Worm (Caenorhabditis elegans) whole organism, L4 larva: ENCODE results near the gene fbxa-51.
A peak's percentile ranks its signal among the peaks of the same experiment; 100 is the strongest.

Experiments
- D1046.2 ChIP-seq: fragments of 200-800 bp; sonication (Bioruptor generic); IDR thresholded peaks from 2 replicates; pipeline ENCODE4 v1.3.6; 2022; ENCODE audit warnings: missing genetic modification characterization, missing compliant biosample characterization
- Y5F2A.4 ChIP-seq: fragments of 200-800 bp; sonication (Bioruptor generic); optimal IDR thresholded peaks from 2 replicates; lab custom pipeline; 2018; ENCODE audit warnings: mild to moderate bottlenecking, missing genetic modification characterization, missing compliant biosample characterization
- aly-2 ChIP-seq: sonication (generic microtip); optimal IDR thresholded peaks from 2 replicates; lab custom pipeline; 2018; ENCODE audit warnings: missing biosample characterization, missing genetic modification characterization
- ceh-44 ChIP-seq: fragments of 200-800 bp; sonication (Bioruptor generic); IDR thresholded peaks from 2 replicates; pipeline ENCODE4 v1.3.6; 2022; ENCODE audit warnings: missing genetic modification reagents, missing genetic modification characterization, missing compliant biosample characterization
- ceh-62 ChIP-seq: sonication (generic microtip); optimal IDR thresholded peaks from 2 replicates; lab custom pipeline; 2017; ENCODE audit warnings: missing biosample characterization, missing genetic modification characterization
- ctbp-1 ChIP-seq: fragments of 200-800 bp; sonication (Bioruptor generic); IDR thresholded peaks from 2 replicates; pipeline ENCODE4 v1.3.6; 2022; ENCODE audit warnings: missing genetic modification reagents, missing genetic modification characterization, missing compliant biosample characterization
- daf-16 ChIP-seq, 3 experiments: sonication (generic microtip); optimal IDR thresholded peaks; 2 replicates each; lab custom pipeline; 2016 to 2017; ENCODE audit warnings: missing genetic modification characterization in 3 of 3, missing genetic modification reagents in 3 of 3, mild to moderate bottlenecking in 2 of 3, missing compliant biosample characterization in 2 of 3, missing biosample characterization in 1 of 3, moderate library complexity in 1 of 3
- dmd-6 ChIP-seq: fragments of 200-800 bp; sonication (Bioruptor generic); IDR thresholded peaks from 2 replicates; pipeline ENCODE4 v1.3.6; 2022; ENCODE audit warnings: missing genetic modification reagents, missing genetic modification characterization, missing compliant biosample characterization
- egl-43 ChIP-seq: fragments of 200-800 bp; sonication (Bioruptor generic); IDR thresholded peaks from 2 replicates; pipeline ENCODE4 v1.3.6; 2022; ENCODE audit warnings: missing genetic modification reagents, missing genetic modification characterization, missing compliant biosample characterization
- fos-1 ChIP-seq: fragments of 150-350 bp; optimal IDR thresholded peaks from 2 replicates; lab custom pipeline; 2014; ENCODE audit warnings: missing biosample characterization, missing genetic modification characterization
- hlh-11 ChIP-seq: fragments of 200-800 bp; sonication (Bioruptor generic); optimal IDR thresholded peaks from 2 replicates; lab custom pipeline; 2018; ENCODE audit warnings: mild to moderate bottlenecking, missing genetic modification characterization, missing compliant biosample characterization
- hlh-30 ChIP-seq: sonication (generic microtip); optimal IDR thresholded peaks from 2 replicates; lab custom pipeline; 2017; ENCODE audit warnings: antibody characterized with exemption, mild to moderate bottlenecking, missing genetic modification characterization, missing compliant biosample characterization; ENCODE audit not compliant: insufficient read depth
- lin-15B ChIP-seq: fragments of 150-350 bp; sonication (generic microtip); optimal IDR thresholded peaks from 3 replicates; lab custom pipeline; 2014; ENCODE audit warnings: missing biosample characterization, missing genetic modification characterization
- lir-3 ChIP-seq: sonication (generic microtip); optimal IDR thresholded peaks from 2 replicates; lab custom pipeline; 2016; ENCODE audit warnings: mild to moderate bottlenecking, missing genetic modification characterization, missing compliant biosample characterization
- lsy-2 ChIP-seq, 2 experiments: fragments of 150-350 bp in 1 of 2; sonication (generic microtip) in 1 of 2; optimal IDR thresholded peaks; 2 replicates each; lab custom pipeline; 2014 to 2017; ENCODE audit warnings: missing biosample characterization in 2 of 2, missing genetic modification characterization in 2 of 2
- mep-1 ChIP-seq: fragments of 150-350 bp; sonication (generic microtip); optimal IDR thresholded peaks from 3 replicates; lab custom pipeline; 2014; ENCODE audit warnings: missing biosample characterization, missing genetic modification characterization
- nhr-102 ChIP-seq: sonication (generic microtip); optimal IDR thresholded peaks from 2 replicates; lab custom pipeline; 2016; ENCODE audit warnings: mild to moderate bottlenecking, missing genetic modification characterization, moderate library complexity, missing compliant biosample characterization
- nhr-237 ChIP-seq: sonication (generic microtip); optimal IDR thresholded peaks from 2 replicates; lab custom pipeline; 2017; ENCODE audit warnings: missing biosample characterization, missing genetic modification characterization
- nhr-25 ChIP-seq: sonication (generic microtip); optimal IDR thresholded peaks from 2 replicates; lab custom pipeline; 2017; ENCODE audit warnings: missing genetic modification characterization, mild to moderate bottlenecking, missing compliant biosample characterization, antibody characterized with exemption, moderate library complexity, borderline replicate concordance; ENCODE audit not compliant: insufficient read depth
- nhr-28 ChIP-seq: fragments of 150-350 bp; optimal IDR thresholded peaks from 2 replicates; lab custom pipeline; 2014; ENCODE audit warnings: missing biosample characterization, missing genetic modification characterization
- nhr-6 ChIP-seq: fragments of 150-350 bp; optimal IDR thresholded peaks from 2 replicates; lab custom pipeline; 2014; ENCODE audit warnings: missing biosample characterization, missing genetic modification characterization
- nhr-77 ChIP-seq: fragments of 150-350 bp; optimal IDR thresholded peaks from 2 replicates; lab custom pipeline; 2014; ENCODE audit warnings: missing biosample characterization, missing genetic modification characterization
- pqm-1 ChIP-seq: sonication (generic microtip); optimal IDR thresholded peaks from 2 replicates; lab custom pipeline; 2017; ENCODE audit warnings: missing biosample characterization, missing genetic modification characterization
- saeg-2 ChIP-seq: fragments of 200-800 bp; sonication (Bioruptor generic); IDR thresholded peaks from 2 replicates; pipeline ENCODE4 v1.3.6; 2022; ENCODE audit warnings: missing genetic modification reagents, missing genetic modification characterization, missing compliant biosample characterization
- sdz-12 ChIP-seq: fragments of 200-800 bp; sonication (Bioruptor generic); optimal IDR thresholded peaks from 2 replicates; lab custom pipeline; 2018; ENCODE audit warnings: mild to moderate bottlenecking, missing genetic modification characterization, missing compliant biosample characterization
- unc-62 ChIP-seq, 3 experiments: fragments of 150-350 bp in 1 of 3; sonication (generic microtip); optimal IDR thresholded peaks in 2 of 3; peaks in 1 of 3; 1 replicate in 1 of 3; 2 replicates in 2 of 3; lab custom pipeline; 2014 to 2017; ENCODE audit warnings: missing biosample characterization in 3 of 3, missing genetic modification characterization in 3 of 3, missing genetic modification reagents in 3 of 3, missing genotype in 1 of 3
- zag-1 ChIP-seq: fragments of 150-350 bp; optimal IDR thresholded peaks from 2 replicates; lab custom pipeline; 2014; ENCODE audit warnings: missing biosample characterization, missing genetic modification characterization
- zfp-3 ChIP-seq: fragments of 200-800 bp; sonication (Bioruptor generic); conservative IDR thresholded peaks from 2 replicates; pipeline ENCODE4 v1.3.6; 2022; ENCODE audit warnings: missing genetic modification reagents, missing genetic modification characterization, missing compliant biosample characterization
- zip-11 ChIP-seq: fragments of 200-800 bp; sonication (Bioruptor generic); IDR thresholded peaks from 2 replicates; pipeline ENCODE4 v1.3.6; 2022; ENCODE audit warnings: missing genetic modification characterization, missing compliant biosample characterization
- zip-2 ChIP-seq: fragments of 150-350 bp; optimal IDR thresholded peaks from 2 replicates; lab custom pipeline; 2014; ENCODE audit warnings: missing biosample characterization, missing genetic modification characterization
- ztf-7 ChIP-seq: fragments of 150-350 bp; optimal IDR thresholded peaks from 2 replicates; lab custom pipeline; 2014; ENCODE audit warnings: missing biosample characterization, missing genetic modification characterization

fbxa-51 gene

ce11 chrIII:952184-952583 is 9.9 kb upstream of the fbxa-51 start, which contains the start of gene fbxa-10:
Gene fbxa-10, plus strand, starts transcription at chrIII:952390.
- TF ChIP-seq egl-43 (GFP tag; lab: Robert Waterston, UW) (no peak), sdz-12 (GFP tag; lab: Kevin White, UChicago) (no peak), hlh-30 (tag; lab: Kevin White, UChicago) (no peak)

DNA sequence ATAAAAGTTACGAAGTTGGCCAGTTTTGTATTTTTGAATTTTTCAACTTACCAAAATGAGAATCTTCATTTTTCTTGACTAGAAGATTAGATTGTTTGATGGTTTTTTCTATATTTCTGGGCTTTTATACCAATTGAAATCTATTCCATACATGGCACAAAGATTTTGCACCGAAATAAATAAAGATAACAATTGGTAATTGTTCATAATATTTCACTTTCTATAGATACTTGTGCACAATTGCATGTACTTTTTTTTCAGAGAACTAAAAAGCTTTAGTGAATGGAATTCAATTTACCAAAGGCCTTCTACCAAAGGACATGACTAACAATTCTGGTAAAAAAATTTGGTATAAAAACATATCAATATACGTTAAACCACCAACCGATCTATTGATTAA is 7.5 kb upstream of the fbxa-51 start, which contains the start of the genes T12B5.15 and T12B5.14:
Gene T12B5.15 (minus strand): TSS at position 101 of the 400 bp plus-strand sequence.
Gene T12B5.14 (plus strand): TSS at position 321 of the 400 bp plus-strand sequence.
- no peak for TF ChIP-seq Y5F2A.4 (GFP tag; lab: Kevin White, UChicago)
- TF ChIP-seq zag-1: no peak
- TF ChIP-seq D1046.2 (GFP tag; lab: Robert Waterston, UW): no peak
- TF ChIP-seq zip-2 (tag; lab: Kevin White, UChicago): no peak
- no peak for TF ChIP-seq zfp-3
- TF ChIP-seq ceh-62 (tag; lab: Kevin White, UChicago): no peak
- no peak for TF ChIP-seq aly-2 (tag; lab: Kevin White, UChicago)
- no peak for TF ChIP-seq ceh-44 (GFP tag; lab: Robert Waterston, UW)
- no peak for TF ChIP-seq hlh-11
- TF ChIP-seq zip-11 (GFP tag; lab: Robert Waterston, UW): no peak
- no peak for TF ChIP-seq ctbp-1 (GFP tag; lab: Robert Waterston, UW)
- no peak for TF ChIP-seq nhr-28
- no peak for TF ChIP-seq fos-1 (tag; lab: Kevin White, UChicago)
- no peak for TF ChIP-seq lir-3 (tag; lab: Kevin White, UChicago)
- TF ChIP-seq nhr-25 (tag; lab: Kevin White, UChicago): no peak
- no peak for TF ChIP-seq nhr-6 (tag; lab: Kevin White, UChicago)
- TF ChIP-seq nhr-102: no peak
- no peak for TF ChIP-seq saeg-2
- TF ChIP-seq lin-15B (tag; lab: Kevin White, UChicago): no peak
- TF ChIP-seq ztf-7 (tag; lab: Kevin White, UChicago): no peak
- TF ChIP-seq, all 104 proteins: peak for 0

ce11 chrIII:955981-956380 is 6.1 kb upstream of the fbxa-51 start, which contains the start of gene fbxa-54:
Gene fbxa-54, plus strand, starts transcription at chrIII:956334.
- TF ChIP-seq dmd-6 (GFP tag; lab: Robert Waterston, UW) (peak; percentile 44; the same call in 1 of the 2 replicates), lsy-2 (tag; optimal IDR thresholded peaks at IDR 0.05; lab: Kevin White, UChicago) (no peak), saeg-2 (no peak), hlh-11 (peak; percentile 20), pqm-1 (peak; percentile 96), nhr-77 (tag; lab: Kevin White, UChicago) (no peak), daf-16 (GFP tag; optimal IDR thresholded peaks at IDR 0.05; lab: Kevin White, UChicago) (no peak), daf-16 (tag; optimal IDR thresholded peaks at IDR 0.05; lab: Kevin White, UChicago) (peak; percentile 73), nhr-28 (peak; percentile 79), mep-1 (no peak), nhr-237 (tag; lab: Kevin White, UChicago) (no peak)

DNA sequence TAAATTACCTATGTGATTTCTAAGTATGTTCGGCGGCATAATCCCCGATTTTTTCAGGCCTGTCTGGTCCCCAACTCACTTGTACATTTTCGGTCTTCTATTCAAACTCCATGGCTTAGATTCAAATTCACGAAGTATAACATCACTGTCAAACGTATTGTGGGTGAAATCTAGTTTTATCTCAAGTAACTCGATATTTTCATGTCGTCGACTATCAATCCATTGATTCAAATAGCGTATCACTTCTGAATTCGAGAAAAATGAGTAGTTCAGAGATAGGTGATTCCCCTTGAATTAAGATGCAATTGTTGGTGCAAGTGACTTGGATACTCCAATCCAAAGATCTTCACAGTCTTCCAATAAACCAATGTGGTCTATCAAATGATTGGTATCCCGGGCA is 2.6 kb downstream of the fbxa-51 start:
- TF ChIP-seq unc-62 (GFP tag; optimal IDR thresholded peaks at IDR 0.05 in 1 of 2; lab: Kevin White, UChicago): peak in 1 of 2 experiments; percentile 94
- TF ChIP-seq unc-62 (tag; optimal IDR thresholded peaks at IDR 0.05; lab: Kevin White, UChicago): no peak
- no peak for TF ChIP-seq lir-3 (tag; lab: Kevin White, UChicago)

DNA sequence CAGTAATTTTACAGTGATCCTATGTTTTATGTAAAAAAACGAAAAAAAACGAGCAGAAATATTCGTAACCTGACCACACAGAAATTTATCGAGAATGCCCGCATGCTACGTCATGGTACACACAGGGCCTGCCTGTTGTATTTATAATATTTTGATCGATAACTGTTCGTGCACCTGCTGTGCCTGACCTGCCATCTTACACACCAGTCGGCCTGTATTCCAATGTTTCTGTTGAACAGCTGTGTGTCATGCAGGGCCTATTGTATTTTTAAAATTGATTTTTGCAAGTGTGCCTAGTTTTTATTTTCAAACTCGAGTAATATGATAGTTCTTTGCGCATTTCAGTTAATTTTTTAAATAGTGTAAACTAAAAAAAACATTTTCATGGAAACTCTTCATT is 4.2 kb downstream of the fbxa-51 start:
- TF ChIP-seq ceh-62 (tag; lab: Kevin White, UChicago): no peak
- TF ChIP-seq nhr-25 (tag; lab: Kevin White, UChicago): no peak
